Worm (Caenorhabditis elegans) whole organism, L2 larva: Measurements from ENCODE around the gene efr-3.

Experiments
- C34F6.9 ChIP-seq: fragments of 150-350 bp; optimal IDR thresholded peaks from 2 replicates; lab custom pipeline; 2014; ENCODE audit warnings: missing biosample characterization, missing genetic modification characterization
- F13H6.1 ChIP-seq: sonication (generic microtip); optimal IDR thresholded peaks from 2 replicates; lab custom pipeline; 2016; ENCODE audit warnings: missing genetic modification characterization, missing compliant biosample characterization
- R02D3.7 ChIP-seq: fragments of 150-350 bp; optimal IDR thresholded peaks from 2 replicates; lab custom pipeline; 2014; ENCODE audit warnings: missing biosample characterization, missing genetic modification characterization
- Y55F3AM.14 ChIP-seq: fragments of 200-800 bp; sonication (Bioruptor generic); optimal IDR thresholded peaks from 2 replicates; lab custom pipeline; 2018; ENCODE audit warnings: mild to moderate bottlenecking, missing genetic modification characterization, missing compliant biosample characterization
- ZK546.5 ChIP-seq: sonication (generic microtip); optimal IDR thresholded peaks from 2 replicates; lab custom pipeline; 2017; ENCODE audit warnings: missing biosample characterization, missing genetic modification characterization
- alr-1 ChIP-seq: fragments of 150-350 bp; optimal IDR thresholded peaks from 2 replicates; lab custom pipeline; 2014; ENCODE audit warnings: missing biosample characterization, missing genetic modification characterization
- aly-2 ChIP-seq: fragments of 150-350 bp; optimal IDR thresholded peaks from 2 replicates; lab custom pipeline; 2014; ENCODE audit warnings: missing biosample characterization, missing genetic modification characterization
- ama-1 ChIP-seq: fragments of 150-350 bp; optimal IDR thresholded peaks from 2 replicates; lab custom pipeline; 2018; ENCODE audit warnings: inconsistent platforms
- blmp-1 ChIP-seq: sonication (generic microtip); optimal IDR thresholded peaks from 2 replicates; lab custom pipeline; 2017; ENCODE audit warnings: missing genetic modification characterization, mild to moderate bottlenecking, missing compliant biosample characterization, antibody characterized with exemption, moderate library complexity; ENCODE audit not compliant: insufficient read depth
- ceh-16 ChIP-seq: fragments of 150-350 bp; optimal IDR thresholded peaks from 2 replicates; lab custom pipeline; 2014; ENCODE audit warnings: missing biosample characterization, missing genetic modification characterization
- ceh-82 ChIP-seq: fragments of 150-350 bp; optimal IDR thresholded peaks from 2 replicates; lab custom pipeline; 2014; ENCODE audit warnings: missing biosample characterization, missing genetic modification characterization
- crh-2 ChIP-seq: sonication (generic microtip); optimal IDR thresholded peaks from 2 replicates; lab custom pipeline; 2017; ENCODE audit warnings: missing biosample characterization, missing genetic modification characterization
- dmd-4 ChIP-seq: sonication (generic microtip); optimal IDR thresholded peaks from 2 replicates; lab custom pipeline; 2017; ENCODE audit warnings: missing biosample characterization, missing genetic modification characterization
- egl-27 ChIP-seq: sonication (generic microtip); optimal IDR thresholded peaks from 3 replicates; lab custom pipeline; 2017; ENCODE audit warnings: missing biosample characterization, missing genetic modification reagents, missing genetic modification characterization
- elt-1 ChIP-seq: fragments of 150-350 bp; optimal IDR thresholded peaks from 2 replicates; lab custom pipeline; 2014; ENCODE audit warnings: missing biosample characterization, missing genetic modification characterization
- elt-3 ChIP-seq: sonication (generic microtip); optimal IDR thresholded peaks from 2 replicates; lab custom pipeline; 2017; ENCODE audit warnings: missing biosample characterization, missing genetic modification characterization
- fos-1 ChIP-seq: fragments of 150-350 bp; optimal IDR thresholded peaks from 2 replicates; lab custom pipeline; 2014; ENCODE audit warnings: missing biosample characterization, missing genetic modification characterization
- gmeb-1 ChIP-seq: fragments of 150-350 bp; optimal IDR thresholded peaks from 2 replicates; lab custom pipeline; 2014; ENCODE audit warnings: missing biosample characterization, missing genetic modification characterization
- lin-11 ChIP-seq: fragments of 150-350 bp; sonication (generic microtip); optimal IDR thresholded peaks from 2 replicates; lab custom pipeline; 2014; ENCODE audit warnings: missing biosample characterization, missing genetic modification characterization, inconsistent platforms, mixed read lengths
- lin-13 ChIP-seq: fragments of 150-350 bp; optimal IDR thresholded peaks from 2 replicates; lab custom pipeline; 2014; ENCODE audit warnings: missing biosample characterization, missing genetic modification reagents, missing genetic modification characterization
- lin-39 ChIP-seq: fragments of 150-350 bp; optimal IDR thresholded peaks from 2 replicates; lab custom pipeline; 2014; ENCODE audit warnings: missing biosample characterization, missing genetic modification reagents, missing genetic modification characterization
- lsy-2 ChIP-seq, 2 experiments: fragments of 150-350 bp in 1 of 2; sonication (generic microtip) in 1 of 2; optimal IDR thresholded peaks; 2 replicates each; lab custom pipeline; 2014 to 2017; ENCODE audit warnings: missing biosample characterization in 2 of 2, missing genetic modification characterization in 2 of 2
- mab-5 ChIP-seq: fragments of 150-350 bp; optimal IDR thresholded peaks from 2 replicates; lab custom pipeline; 2014; ENCODE audit warnings: missing biosample characterization, missing genetic modification characterization
- mbf-1 ChIP-seq: sonication (generic microtip); optimal IDR thresholded peaks from 2 replicates; lab custom pipeline; 2017; ENCODE audit warnings: missing biosample characterization, missing genetic modification characterization
- mdl-1 ChIP-seq, 2 experiments: fragments of 150-350 bp in 1 of 2; sonication (generic microtip) in 1 of 2; optimal IDR thresholded peaks; 2 replicates each; lab custom pipeline; 2017; ENCODE audit warnings: missing biosample characterization in 2 of 2, missing genetic modification characterization in 2 of 2
- nhr-10 ChIP-seq: sonication (generic microtip); optimal IDR thresholded peaks from 2 replicates; lab custom pipeline; 2017; ENCODE audit warnings: missing biosample characterization, missing genetic modification characterization
- nhr-11 ChIP-seq: fragments of 150-350 bp; optimal IDR thresholded peaks from 2 replicates; lab custom pipeline; 2014; ENCODE audit warnings: missing biosample characterization, missing genetic modification characterization
- nhr-12 ChIP-seq: fragments of 150-350 bp; optimal IDR thresholded peaks from 2 replicates; lab custom pipeline; 2014; ENCODE audit warnings: missing biosample characterization, missing genetic modification characterization
- nhr-129 ChIP-seq: fragments of 150-350 bp; optimal IDR thresholded peaks from 2 replicates; lab custom pipeline; 2014; ENCODE audit warnings: missing biosample characterization, missing genetic modification characterization
- nhr-21 ChIP-seq: fragments of 150-350 bp; optimal IDR thresholded peaks from 2 replicates; lab custom pipeline; 2014; ENCODE audit warnings: missing biosample characterization, missing genetic modification characterization
- nhr-23 ChIP-seq: fragments of 150-350 bp; optimal IDR thresholded peaks from 2 replicates; lab custom pipeline; 2014; ENCODE audit warnings: missing biosample characterization, missing genetic modification reagents, missing genetic modification characterization
- nhr-237 ChIP-seq: fragments of 150-350 bp; optimal IDR thresholded peaks from 2 replicates; lab custom pipeline; 2014; ENCODE audit warnings: missing biosample characterization, missing genetic modification characterization
- nhr-25 ChIP-seq: fragments of 150-350 bp; sonication (generic microtip); optimal IDR thresholded peaks from 3 replicates; lab custom pipeline; 2014; ENCODE audit warnings: missing biosample characterization, missing genetic modification characterization
- nhr-6 ChIP-seq: fragments of 150-350 bp; optimal IDR thresholded peaks from 2 replicates; lab custom pipeline; 2014; ENCODE audit warnings: missing biosample characterization, missing genetic modification characterization
- nhr-77 ChIP-seq: fragments of 150-350 bp; optimal IDR thresholded peaks from 2 replicates; lab custom pipeline; 2014; ENCODE audit warnings: missing biosample characterization, missing genetic modification characterization
- peb-1 ChIP-seq: fragments of 150-350 bp; optimal IDR thresholded peaks from 2 replicates; lab custom pipeline; 2014; ENCODE audit warnings: missing biosample characterization, missing genetic modification characterization
- sem-4 ChIP-seq: fragments of 150-350 bp; optimal IDR thresholded peaks from 2 replicates; lab custom pipeline; 2014; ENCODE audit warnings: missing biosample characterization, missing genetic modification reagents, missing genetic modification characterization
- skn-1 ChIP-seq: sonication (generic microtip); optimal IDR thresholded peaks from 2 replicates; lab custom pipeline; 2017; ENCODE audit warnings: missing biosample characterization, missing genetic modification characterization
- sma-3 ChIP-seq: sonication (generic microtip); optimal IDR thresholded peaks from 2 replicates; lab custom pipeline; 2016; ENCODE audit warnings: missing genetic modification reagents, missing genetic modification characterization, missing compliant biosample characterization
- sma-9 ChIP-seq, 2 experiments: fragments of 150-350 bp in 1 of 2; sonication (generic microtip) in 1 of 2; optimal IDR thresholded peaks; 2 replicates each; lab custom pipeline; 2014 to 2016; ENCODE audit warnings: missing genetic modification characterization in 2 of 2, mild to moderate bottlenecking in 1 of 2, missing biosample characterization in 1 of 2, missing compliant biosample characterization in 1 of 2, missing genetic modification reagents in 1 of 2, moderate library complexity in 1 of 2
- snpc-4 ChIP-seq: fragments of 150-350 bp; optimal IDR thresholded peaks from 2 replicates; lab custom pipeline; 2014; ENCODE audit warnings: missing biosample characterization, missing genetic modification characterization
- unc-39 ChIP-seq: fragments of 150-350 bp; optimal IDR thresholded peaks from 2 replicates; lab custom pipeline; 2014; ENCODE audit warnings: missing biosample characterization, missing genetic modification characterization
- unc-55 ChIP-seq: fragments of 150-350 bp; sonication (generic microtip); optimal IDR thresholded peaks from 3 replicates; lab custom pipeline; 2014; ENCODE audit warnings: missing biosample characterization, missing genetic modification reagents, missing genetic modification characterization
- unc-62 ChIP-seq: fragments of 150-350 bp; optimal IDR thresholded peaks from 2 replicates; lab custom pipeline; 2014; ENCODE audit warnings: missing biosample characterization, missing genetic modification reagents, missing genetic modification characterization
- zag-1 ChIP-seq: fragments of 150-350 bp; optimal IDR thresholded peaks from 2 replicates; lab custom pipeline; 2014; ENCODE audit warnings: missing biosample characterization, missing genetic modification characterization
- ztf-1 ChIP-seq: fragments of 200-800 bp; sonication (Bioruptor generic); conservative IDR thresholded peaks from 2 replicates; pipeline ENCODE4 v1.3.6; 2022; ENCODE audit warnings: missing genetic modification characterization, missing compliant biosample characterization
- ztf-11 ChIP-seq: sonication (generic microtip); optimal IDR thresholded peaks from 2 replicates; lab custom pipeline; 2017; ENCODE audit warnings: missing biosample characterization, missing genetic modification characterization
- ztf-4 ChIP-seq: fragments of 150-350 bp; optimal IDR thresholded peaks from 2 replicates; lab custom pipeline; 2014; ENCODE audit warnings: missing biosample characterization, missing genetic modification characterization

efr-3 gene

DNA sequence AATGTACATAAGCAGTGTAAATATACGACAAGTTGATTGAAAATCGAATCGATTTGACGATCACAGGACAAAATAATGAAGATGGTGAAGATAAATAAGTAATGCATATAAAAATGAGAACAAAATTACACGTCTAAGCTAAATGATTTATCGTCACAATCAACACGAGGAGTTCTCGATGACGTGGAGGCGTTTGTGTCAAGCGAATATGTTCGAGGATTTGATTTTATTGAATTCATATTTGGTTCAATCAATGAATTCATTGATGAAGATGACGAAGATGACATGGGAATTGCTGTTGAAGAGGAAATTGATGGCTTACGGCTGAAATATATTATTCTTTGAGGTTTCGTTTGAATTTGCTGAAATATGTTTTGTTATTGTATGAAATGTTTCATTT is 28.4 kb downstream of the efr-3 start, which contains the start of gene nyn-3:
Gene nyn-3 (minus strand): TSS at position 101 of the 400 bp plus-strand sequence.
- TF ChIP-seq elt-1: no peak
- TF ChIP-seq sem-4: no peak
- no peak for TF ChIP-seq nhr-25 (tag; lab: Kevin White, UChicago)
- no peak for TF ChIP-seq crh-2
- no peak for TF ChIP-seq C34F6.9 (tag; lab: Kevin White, UChicago)
- no peak for TF ChIP-seq sma-3 (GFP tag; lab: Kevin White, UChicago)
- TF ChIP-seq snpc-4 (tag; lab: Kevin White, UChicago): no peak
- no peak for TF ChIP-seq alr-1 (tag; lab: Kevin White, UChicago)
- TF ChIP-seq blmp-1 (tag; lab: Kevin White, UChicago): no peak

DNA sequence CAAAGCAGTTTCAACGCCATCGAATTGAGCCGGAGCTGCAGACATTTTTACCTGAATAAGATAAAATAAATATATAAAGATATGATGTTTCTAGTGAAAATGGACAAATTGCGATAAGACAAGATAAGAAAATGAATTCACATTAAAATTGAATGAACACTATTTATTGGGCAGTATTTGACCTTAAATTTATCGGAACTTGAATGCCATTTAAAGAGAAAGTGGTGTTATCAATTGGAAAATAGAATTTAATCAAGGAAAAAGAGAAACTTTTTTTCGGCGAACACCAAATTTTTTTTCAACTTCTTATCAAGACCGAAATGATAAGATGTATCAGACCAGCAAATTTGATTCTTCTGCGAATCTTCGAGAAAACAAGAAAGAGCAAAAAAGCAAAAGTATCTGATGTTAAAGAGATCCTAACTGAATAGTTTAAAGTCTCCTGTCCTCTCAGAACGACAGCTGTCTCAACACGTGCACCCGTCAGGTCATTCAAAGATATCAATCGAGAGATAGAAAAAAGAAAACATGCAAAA is 30.8 kb downstream of the efr-3 start, which contains the start of gene upb-1:
Gene upb-1 (minus strand): TSS at position 51 of the 536 bp plus-strand sequence.
- TF ChIP-seq lin-39: no peak
- TF ChIP-seq nhr-11 (tag; lab: Kevin White, UChicago): no peak
- peak; percentile 47 for TF ChIP-seq C34F6.9 (tag; lab: Kevin White, UChicago)
- TF ChIP-seq ztf-1 (GFP tag; lab: Robert Waterston, UW): no peak
- TF ChIP-seq nhr-237 (tag; lab: Kevin White, UChicago): no peak
- TF ChIP-seq alr-1 (tag; lab: Kevin White, UChicago): no peak
- peak; percentile 41 for TF ChIP-seq fos-1 (tag; lab: Kevin White, UChicago)
- no peak for TF ChIP-seq ama-1 (lab: Kevin White, UChicago)
- no peak for TF ChIP-seq ceh-82
- no peak for TF ChIP-seq egl-27
- no peak for TF ChIP-seq snpc-4 (tag; lab: Kevin White, UChicago)
- no peak for TF ChIP-seq unc-55 (GFP tag; lab: Kevin White, UChicago)
- TF ChIP-seq dmd-4: no peak
- TF ChIP-seq sem-4: no peak
- TF ChIP-seq nhr-129: peak; percentile 53
- no peak for TF ChIP-seq nhr-25 (tag; lab: Kevin White, UChicago)
- TF ChIP-seq lsy-2 (tag; optimal IDR thresholded peaks at IDR 0.05; lab: Kevin White, UChicago): peak in 1 of 2 experiments; percentile 52
- no peak for TF ChIP-seq nhr-6 (tag; lab: Kevin White, UChicago)
- TF ChIP-seq unc-62 (GFP tag; lab: Kevin White, UChicago): no peak
- TF ChIP-seq F13H6.1: peak; percentile 63
- TF ChIP-seq mdl-1 (tag; optimal IDR thresholded peaks at IDR 0.05; lab: Kevin White, UChicago): no peak
- no peak for TF ChIP-seq nhr-21 (tag; lab: Kevin White, UChicago)
- no peak for TF ChIP-seq ztf-4 (tag; lab: Kevin White, UChicago)
- no peak for TF ChIP-seq nhr-77 (tag; lab: Kevin White, UChicago)
- no peak for TF ChIP-seq unc-39
- TF ChIP-seq elt-3 (tag; lab: Kevin White, UChicago): no peak
- TF ChIP-seq ZK546.5: no peak
- TF ChIP-seq blmp-1 (tag; lab: Kevin White, UChicago): peak; percentile 23
- no peak for TF ChIP-seq mab-5 (tag; lab: Kevin White, UChicago)
- TF ChIP-seq gmeb-1: no peak
- no peak for TF ChIP-seq peb-1 (tag; lab: Kevin White, UChicago)
- no peak for TF ChIP-seq ceh-16 (tag; lab: Kevin White, UChicago)
- no peak for TF ChIP-seq lin-11 (tag; lab: Kevin White, UChicago)
- TF ChIP-seq lin-13 (GFP tag; lab: Kevin White, UChicago): no peak
- TF ChIP-seq Y55F3AM.14 (GFP tag; lab: Kevin White, UChicago): no peak
- TF ChIP-seq nhr-10 (tag; lab: Kevin White, UChicago): no peak
- TF ChIP-seq sma-9 (GFP tag; optimal IDR thresholded peaks at IDR 0.05; lab: Kevin White, UChicago): peak; percentile 63
- TF ChIP-seq sma-9 (tag; optimal IDR thresholded peaks at IDR 0.05; lab: Kevin White, UChicago): no peak
- TF ChIP-seq zag-1 (tag; lab: Kevin White, UChicago): no peak
- TF ChIP-seq crh-2: no peak
- TF ChIP-seq nhr-23 (tag; lab: Kevin White, UChicago): no peak
- TF ChIP-seq nhr-12 (tag; lab: Kevin White, UChicago): no peak
- no peak for TF ChIP-seq skn-1 (tag; lab: Kevin White, UChicago)
- no peak for TF ChIP-seq aly-2
- TF ChIP-seq elt-1: no peak
- no peak for TF ChIP-seq R02D3.7 (tag; lab: Kevin White, UChicago)
- TF ChIP-seq ztf-11 (tag; lab: Kevin White, UChicago): no peak
- TF ChIP-seq sma-3 (GFP tag; lab: Kevin White, UChicago): no peak
- no peak for TF ChIP-seq mbf-1
